Worm (Caenorhabditis elegans) whole organism, early embryonic: ENCODE measurements around the gene nhl-3.

Experiments
- B0310.2 ChIP-seq: sonication (generic microtip); optimal IDR thresholded peaks from 2 replicates; lab custom pipeline; 2016; ENCODE audit warnings: mild to moderate bottlenecking, missing genetic modification characterization, missing compliant biosample characterization
- F13C5.2 ChIP-seq: sonication (generic microtip); optimal IDR thresholded peaks from 2 replicates; lab custom pipeline; 2017; ENCODE audit warnings: mild to moderate bottlenecking, missing genetic modification characterization, inconsistent platforms, missing compliant biosample characterization
- aly-1 ChIP-seq: sonication (generic microtip); optimal IDR thresholded peaks from 2 replicates; lab custom pipeline; 2016; ENCODE audit warnings: missing genetic modification characterization, missing compliant biosample characterization
- ama-1 ChIP-seq: fragments of 150-350 bp; optimal IDR thresholded peaks from 2 replicates; lab custom pipeline; 2014
- ceh-13 ChIP-seq: fragments of 200-800 bp; sonication (Bioruptor generic); optimal IDR thresholded peaks from 2 replicates; lab custom pipeline; 2018; ENCODE audit warnings: mild to moderate bottlenecking, missing genetic modification characterization, missing compliant biosample characterization
- ceh-36 ChIP-seq: sonication (generic microtip); optimal IDR thresholded peaks from 2 replicates; lab custom pipeline; 2016; ENCODE audit warnings: missing genetic modification characterization, inconsistent platforms, missing compliant biosample characterization
- ets-7 ChIP-seq: sonication (generic microtip); optimal IDR thresholded peaks from 2 replicates; lab custom pipeline; 2016; ENCODE audit warnings: missing genotype, missing genetic modification characterization, missing compliant biosample characterization
- flt-1 ChIP-seq: fragments of 200-800 bp; sonication (Bioruptor generic); IDR thresholded peaks from 2 replicates; pipeline ENCODE4 v1.3.6; 2022; ENCODE audit warnings: missing genetic modification characterization, missing compliant biosample characterization
- hmbx-1 ChIP-seq: sonication (generic microtip); optimal IDR thresholded peaks from 2 replicates; lab custom pipeline; 2016; ENCODE audit warnings: mild to moderate bottlenecking, missing genetic modification characterization, missing compliant biosample characterization
- hmg-4 ChIP-seq: fragments of 200-800 bp; sonication (Bioruptor generic); optimal IDR thresholded peaks from 2 replicates; lab custom pipeline; 2018; ENCODE audit warnings: mild to moderate bottlenecking, missing genetic modification characterization, missing compliant biosample characterization
- hnd-1 ChIP-seq: sonication (generic microtip); optimal IDR thresholded peaks from 2 replicates; lab custom pipeline; 2016; ENCODE audit warnings: missing genetic modification characterization, missing compliant biosample characterization
- pes-1 ChIP-seq: fragments of 200-800 bp; sonication (Bioruptor generic); IDR thresholded peaks from 2 replicates; pipeline ENCODE4 v1.3.6; 2022; ENCODE audit warnings: missing genetic modification reagents, missing genetic modification characterization, missing compliant biosample characterization
- scrt-1 ChIP-seq: fragments of 200-800 bp; sonication (Bioruptor generic); IDR thresholded peaks from 2 replicates; pipeline ENCODE4 v1.3.6; 2022; ENCODE audit warnings: missing genetic modification characterization, missing compliant biosample characterization
- sea-1 ChIP-seq: fragments of 200-800 bp; sonication (Bioruptor generic); conservative IDR thresholded peaks from 2 replicates; pipeline ENCODE4 v1.3.6; 2022; ENCODE audit warnings: missing genetic modification characterization, missing compliant biosample characterization
- tbx-11 ChIP-seq: fragments of 200-800 bp; sonication (Bioruptor generic); IDR thresholded peaks from 2 replicates; pipeline ENCODE4 v1.3.6; 2022; ENCODE audit warnings: missing genetic modification characterization, missing compliant biosample characterization
- tbx-37 ChIP-seq: fragments of 200-800 bp; sonication (Bioruptor generic); conservative IDR thresholded peaks from 2 replicates; pipeline ENCODE4 v1.3.6; 2022; ENCODE audit warnings: missing genetic modification reagents, missing genetic modification characterization, missing compliant biosample characterization
- tra-4 ChIP-seq: sonication (generic microtip); optimal IDR thresholded peaks from 2 replicates; lab custom pipeline; 2017; ENCODE audit warnings: missing genetic modification characterization, missing compliant biosample characterization

Gene nhl-3

ce11 chrII:551245-551904 lies 50.5 kb downstream of the nhl-3 start, which contains the start of gene lips-7:
TSS of gene lips-7 (plus strand) at chrII:551854.
- no peak for TF ChIP-seq B0310.2 (tag; lab: Kevin White, UChicago)
- TF ChIP-seq pes-1 (GFP tag; lab: Robert Waterston, UW): no peak
- no peak for TF ChIP-seq F13C5.2
- no peak for TF ChIP-seq tra-4 (tag; lab: Kevin White, UChicago)
- no peak for TF ChIP-seq hnd-1 (tag; lab: Kevin White, UChicago)
- peak; percentile 43 for TF ChIP-seq aly-1 (tag; lab: Kevin White, UChicago)

ce11 chrII:549501-549900 lies 52.4 kb downstream of the nhl-3 start:
- TF ChIP-seq hmg-4 (GFP tag; lab: Kevin White, UChicago): no peak
- no peak for TF ChIP-seq flt-1 (GFP tag; lab: Robert Waterston, UW)
- no peak for TF ChIP-seq ets-7 (tag; lab: Kevin White, UChicago)
- TF ChIP-seq hnd-1 (tag; lab: Kevin White, UChicago): no peak
- no peak for TF ChIP-seq aly-1 (tag; lab: Kevin White, UChicago)
- TF ChIP-seq tra-4 (tag; lab: Kevin White, UChicago): no peak
- no peak for TF ChIP-seq hmbx-1 (tag; lab: Kevin White, UChicago)
- TF ChIP-seq sea-1 (GFP tag; lab: Robert Waterston, UW): no peak
- TF ChIP-seq tbx-11 (GFP tag; lab: Robert Waterston, UW): no peak
- TF ChIP-seq ceh-13 (GFP tag; lab: Kevin White, UChicago): no peak
- TF ChIP-seq ceh-36 (tag; lab: Kevin White, UChicago): no peak
- no peak for TF ChIP-seq scrt-1 (GFP tag; lab: Robert Waterston, UW)
- no peak for TF ChIP-seq ama-1 (lab: Kevin White, UChicago)
- TF ChIP-seq pes-1 (GFP tag; lab: Robert Waterston, UW): no peak
- no peak for TF ChIP-seq B0310.2 (tag; lab: Kevin White, UChicago)
- TF ChIP-seq tbx-37: no peak
- TF ChIP-seq F13C5.2: no peak

ce11 chrII:546405-546804 lies 55.5 kb downstream of the nhl-3 start, which contains the start of gene mlt-10:
TSS of gene mlt-10 (plus strand) at chrII:546705.
- TF ChIP-seq hnd-1 (tag; lab: Kevin White, UChicago): no peak
- TF ChIP-seq B0310.2 (tag; lab: Kevin White, UChicago): no peak
- TF ChIP-seq aly-1 (tag; lab: Kevin White, UChicago): no peak
- no peak for TF ChIP-seq pes-1 (GFP tag; lab: Robert Waterston, UW)
